Worm (Caenorhabditis elegans) whole organism, early embryonic: ENCODE results near the gene doxa-1.

Experiments used
- F13C5.2 ChIP-seq: sonication (generic microtip); optimal IDR thresholded peaks from 2 replicates; lab custom pipeline; 2017; ENCODE audit warnings: mild to moderate bottlenecking, missing genetic modification characterization, inconsistent platforms, missing compliant biosample characterization
- ama-1 ChIP-seq: fragments of 150-350 bp; optimal IDR thresholded peaks from 2 replicates; lab custom pipeline; 2014
- flt-1 ChIP-seq: fragments of 200-800 bp; sonication (Bioruptor generic); IDR thresholded peaks from 2 replicates; pipeline ENCODE4 v1.3.6; 2022; ENCODE audit warnings: missing genetic modification characterization, missing compliant biosample characterization
- sea-1 ChIP-seq: fragments of 200-800 bp; sonication (Bioruptor generic); conservative IDR thresholded peaks from 2 replicates; pipeline ENCODE4 v1.3.6; 2022; ENCODE audit warnings: missing genetic modification characterization, missing compliant biosample characterization
- tra-4 ChIP-seq: sonication (generic microtip); optimal IDR thresholded peaks from 2 replicates; lab custom pipeline; 2017; ENCODE audit warnings: missing genetic modification characterization, missing compliant biosample characterization

DNA sequence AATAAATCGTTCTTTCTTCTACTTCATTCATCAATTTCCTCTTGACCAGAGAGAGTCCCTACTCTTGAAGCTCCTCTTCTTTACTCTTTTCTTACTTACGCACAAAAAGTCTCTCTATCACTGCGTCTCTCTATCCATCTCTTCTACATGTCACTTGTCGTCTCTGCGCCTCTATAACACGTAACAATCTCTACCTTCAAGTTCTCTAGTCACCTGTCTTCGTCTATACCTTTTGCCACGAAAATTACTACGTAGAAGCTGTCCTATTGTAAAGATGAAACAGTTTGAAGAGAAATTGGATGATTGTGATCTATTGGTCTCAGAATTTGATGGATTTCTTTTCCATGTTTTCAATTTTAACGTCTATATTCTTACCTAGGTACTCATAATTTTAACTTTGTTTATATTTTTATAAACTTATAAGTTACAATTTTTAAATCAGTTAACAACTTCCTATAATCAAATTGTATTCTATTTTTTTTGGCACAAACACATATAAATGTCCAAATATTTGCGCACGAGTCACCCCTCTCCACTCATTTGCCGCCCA, 24.0 kb upstream of the doxa-1 start, which contains the start of gene C02D5.2:
- TF ChIP-seq ama-1 (no peak), sea-1 (GFP tag; lab: Robert Waterston, UW) (no peak), flt-1 (GFP tag; lab: Robert Waterston, UW) (no peak), F13C5.2 (tag; lab: Kevin White, UChicago) (no peak), tra-4 (tag; lab: Kevin White, UChicago) (no peak)
